Worm (Caenorhabditis elegans) whole organism, L3 larva: ENCODE data around the gene nhr-116.

ENCODE experiments used
- R02D3.7 ChIP-seq: fragments of 150-350 bp; optimal IDR thresholded peaks from 2 replicates; lab custom pipeline; 2014; ENCODE audit warnings: missing biosample characterization, missing genetic modification characterization
- aly-2 ChIP-seq: fragments of 150-350 bp; optimal IDR thresholded peaks from 2 replicates; lab custom pipeline; 2014; ENCODE audit warnings: missing biosample characterization, missing genetic modification characterization
- ama-1 ChIP-seq: fragments of 150-350 bp; optimal IDR thresholded peaks from 2 replicates; lab custom pipeline; 2018
- ceh-28 ChIP-seq: fragments of 150-350 bp; optimal IDR thresholded peaks from 2 replicates; lab custom pipeline; 2014; ENCODE audit warnings: missing biosample characterization, missing genetic modification reagents, missing genetic modification characterization
- daf-12 ChIP-seq: fragments of 150-350 bp; optimal IDR thresholded peaks from 2 replicates; lab custom pipeline; 2014; ENCODE audit warnings: missing biosample characterization, missing genetic modification reagents, missing genetic modification characterization
- egl-5 ChIP-seq: fragments of 150-350 bp; optimal IDR thresholded peaks from 2 replicates; lab custom pipeline; 2017; ENCODE audit warnings: missing biosample characterization, missing genetic modification reagents, missing genetic modification characterization, inconsistent platforms
- elt-2 ChIP-seq: sonication (generic microtip); optimal IDR thresholded peaks from 2 replicates; lab custom pipeline; 2016; ENCODE audit warnings: missing genetic modification reagents, mild to moderate bottlenecking, missing genetic modification characterization, missing compliant biosample characterization
- elt-3 ChIP-seq, 3 experiments: fragments of 150-350 bp in 1 of 3; sonication (generic microtip) in 2 of 3; optimal IDR thresholded peaks; 2 replicates in 2 of 3; 4 replicates in 1 of 3; lab custom pipeline; 2014 to 2017; ENCODE audit warnings: missing biosample characterization in 3 of 3, missing genetic modification characterization in 3 of 3
- eor-1 ChIP-seq, 2 experiments: fragments of 150-350 bp; optimal IDR thresholded peaks; 2 replicates each; lab custom pipeline; 2014 to 2018; ENCODE audit warnings: missing biosample characterization in 2 of 2, missing genetic modification characterization in 2 of 2
- fkh-10 ChIP-seq: sonication (generic microtip); optimal IDR thresholded peaks from 2 replicates; lab custom pipeline; 2017; ENCODE audit warnings: missing biosample characterization, missing genetic modification reagents, missing genetic modification characterization
- fkh-2 ChIP-seq: fragments of 150-350 bp; optimal IDR thresholded peaks from 2 replicates; lab custom pipeline; 2014; ENCODE audit warnings: missing biosample characterization, missing genetic modification reagents, missing genetic modification characterization
- fos-1 ChIP-seq: fragments of 150-350 bp; optimal IDR thresholded peaks from 2 replicates; lab custom pipeline; 2014; ENCODE audit warnings: missing biosample characterization, missing genetic modification characterization
- jun-1 ChIP-seq: fragments of 150-350 bp; optimal IDR thresholded peaks from 2 replicates; lab custom pipeline; 2014; ENCODE audit warnings: missing biosample characterization, missing genetic modification reagents, missing genetic modification characterization
- lin-15B ChIP-seq: fragments of 150-350 bp; optimal IDR thresholded peaks from 2 replicates; lab custom pipeline; 2014; ENCODE audit warnings: missing biosample characterization, missing genetic modification characterization
- lin-39 ChIP-seq: fragments of 150-350 bp; optimal IDR thresholded peaks from 2 replicates; lab custom pipeline; 2018; ENCODE audit warnings: missing biosample characterization, missing genetic modification reagents, missing genetic modification characterization
- lsy-12 ChIP-seq: sonication (generic microtip); optimal IDR thresholded peaks from 2 replicates; lab custom pipeline; 2016; ENCODE audit warnings: mild to moderate bottlenecking, missing genetic modification characterization, missing compliant biosample characterization
- mdl-1 ChIP-seq: fragments of 150-350 bp; optimal IDR thresholded peaks from 2 replicates; lab custom pipeline; 2014; ENCODE audit warnings: missing biosample characterization, missing genetic modification characterization
- mml-1 ChIP-seq: fragments of 150-350 bp; sonication (generic microtip); optimal IDR thresholded peaks from 3 replicates; lab custom pipeline; 2014; ENCODE audit warnings: missing biosample characterization, missing genetic modification characterization
- nfya-1 ChIP-seq: sonication (generic microtip); optimal IDR thresholded peaks from 2 replicates; lab custom pipeline; 2017; ENCODE audit warnings: missing genetic modification characterization, mild to moderate bottlenecking, missing compliant biosample characterization, antibody characterized with exemption, moderate library complexity; ENCODE audit not compliant: insufficient read depth
- nhr-12 ChIP-seq: fragments of 150-350 bp; optimal IDR thresholded peaks from 2 replicates; lab custom pipeline; 2014; ENCODE audit warnings: missing biosample characterization, missing genetic modification characterization
- nhr-23 ChIP-seq: fragments of 150-350 bp; optimal IDR thresholded peaks from 2 replicates; lab custom pipeline; 2014; ENCODE audit warnings: missing biosample characterization, missing genetic modification reagents, missing genetic modification characterization
- nhr-25 ChIP-seq: sonication (generic microtip); optimal IDR thresholded peaks from 2 replicates; lab custom pipeline; 2017; ENCODE audit warnings: missing biosample characterization, missing genetic modification characterization
- nhr-28 ChIP-seq: fragments of 150-350 bp; optimal IDR thresholded peaks from 2 replicates; lab custom pipeline; 2014; ENCODE audit warnings: missing biosample characterization, missing genetic modification characterization
- nhr-43 ChIP-seq: sonication (generic microtip); optimal IDR thresholded peaks from 2 replicates; lab custom pipeline; 2016; ENCODE audit warnings: mild to moderate bottlenecking, missing genetic modification characterization, missing compliant biosample characterization; ENCODE audit not compliant: poor library complexity, severe bottlenecking
- nhr-76 ChIP-seq: fragments of 150-350 bp; sonication (generic microtip); optimal IDR thresholded peaks from 5 replicates; lab custom pipeline; 2014; ENCODE audit warnings: missing biosample characterization, missing genetic modification characterization
- nhr-77 ChIP-seq: fragments of 150-350 bp; optimal IDR thresholded peaks from 2 replicates; lab custom pipeline; 2014; ENCODE audit warnings: missing biosample characterization, missing genetic modification characterization
- pha-4 ChIP-seq: fragments of 150-350 bp; optimal IDR thresholded peaks from 2 replicates; lab custom pipeline; 2014; ENCODE audit warnings: missing biosample characterization, missing genetic modification reagents, missing genetic modification characterization
- pqm-1 ChIP-seq: fragments of 150-350 bp; optimal IDR thresholded peaks from 2 replicates; lab custom pipeline; 2017; ENCODE audit warnings: missing biosample characterization, missing genetic modification characterization, inconsistent platforms
- sea-2 ChIP-seq: fragments of 150-350 bp; sonication (generic microtip); optimal IDR thresholded peaks from 4 replicates; lab custom pipeline; 2014; ENCODE audit warnings: missing biosample characterization, missing genetic modification reagents, missing genetic modification characterization
- snpc-4 ChIP-seq: fragments of 150-350 bp; optimal IDR thresholded peaks from 2 replicates; lab custom pipeline; 2014; ENCODE audit warnings: missing biosample characterization, missing genetic modification characterization
- zag-1 ChIP-seq: fragments of 150-350 bp; optimal IDR thresholded peaks from 2 replicates; lab custom pipeline; 2014; ENCODE audit warnings: missing biosample characterization, missing genetic modification characterization
- ztf-11 ChIP-seq: fragments of 150-350 bp; optimal IDR thresholded peaks from 2 replicates; lab custom pipeline; 2014; ENCODE audit warnings: missing biosample characterization, missing genetic modification characterization
- ztf-4 ChIP-seq: fragments of 150-350 bp; optimal IDR thresholded peaks from 2 replicates; lab custom pipeline; 2014; ENCODE audit warnings: missing biosample characterization, missing genetic modification characterization

nhr-116 gene

DNA sequence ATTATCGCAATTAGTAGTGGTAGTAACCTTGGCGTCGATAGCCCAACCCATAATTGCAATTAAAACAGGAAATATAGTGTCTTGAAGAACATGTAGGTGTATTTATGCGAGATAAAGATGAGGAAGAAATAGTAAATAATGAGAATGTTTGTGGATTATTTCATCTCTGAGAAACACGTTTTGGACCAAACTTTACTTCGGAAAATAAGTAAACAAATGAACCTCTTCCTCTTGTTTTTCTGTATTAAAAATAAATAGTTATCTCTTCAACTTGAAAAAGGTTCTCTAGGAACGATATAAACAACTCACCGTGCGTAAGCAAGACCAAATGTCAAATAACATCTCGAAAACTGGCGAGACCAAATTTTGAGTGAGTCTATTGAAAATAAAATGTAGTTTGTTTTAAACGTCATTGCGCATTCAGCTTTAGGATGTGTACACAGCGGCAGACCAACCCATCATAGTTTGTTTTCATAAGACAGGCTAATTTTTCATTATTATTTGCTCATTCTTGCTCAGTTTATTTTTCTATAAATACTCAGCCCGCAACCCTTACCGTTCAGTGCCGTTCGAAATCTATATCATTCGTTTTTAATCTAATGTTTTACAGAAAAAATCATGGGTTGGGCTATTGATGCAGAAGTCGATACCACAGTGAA, 29.6 kb upstream of the nhr-116 start, which contains the start of the genes F09C6.11 and F09C6.12:
F09C6.11 (minus strand) TSS at position 51 of the 659 bp plus-strand sequence.
F09C6.12 (plus strand) TSS at position 609 of the 659 bp plus-strand sequence.
- TF ChIP-seq pha-4 (tag; lab: Kevin White, UChicago) (peak; percentile 95), zag-1 (tag; lab: Kevin White, UChicago) (no peak)
- TF ChIP-seq, all 47 proteins: peak for 1

DNA sequence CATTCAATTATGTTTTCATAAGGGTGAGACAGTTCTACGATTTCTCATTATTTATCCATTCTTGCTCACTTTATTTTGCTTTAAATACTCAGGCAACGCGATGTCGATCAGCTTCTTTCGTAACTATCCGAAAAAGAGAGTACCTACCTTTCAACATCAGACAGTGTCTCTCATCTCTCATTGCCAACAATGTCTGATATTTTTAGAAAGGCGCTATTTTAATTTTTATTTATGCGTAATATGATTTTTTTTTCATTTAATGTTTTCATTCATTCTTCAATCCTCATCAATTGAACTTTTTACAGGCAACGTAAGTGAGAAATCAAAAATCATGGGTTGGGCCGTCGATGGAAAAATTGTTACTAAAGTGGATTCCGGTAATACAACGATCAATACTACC, 27.3 kb upstream of the nhr-116 start, which contains the start of gene F09C6.13:
F09C6.13 (plus strand) TSS at position 301 of the 400 bp plus-strand sequence.
- TF ChIP-seq nhr-12 (no peak), fos-1 (no peak), lin-15B (no peak), lin-39 (tag; lab: Kevin White, UChicago) (no peak), sea-2 (GFP tag; lab: Kevin White, UChicago) (no peak), ama-1 (lab: Kevin White, UChicago) (no peak), snpc-4 (tag; lab: Kevin White, UChicago) (no peak), lsy-12 (tag; lab: Kevin White, UChicago) (no peak), zag-1 (tag; lab: Kevin White, UChicago) (no peak), egl-5 (tag; lab: Kevin White, UChicago) (no peak), mml-1 (tag; lab: Kevin White, UChicago) (no peak), nhr-43 (no peak), elt-2 (tag; lab: Kevin White, UChicago) (no peak), nhr-25 (tag; lab: Kevin White, UChicago) (no peak), nhr-76 (tag; lab: Kevin White, UChicago) (no peak), eor-1 (tag; optimal IDR thresholded peaks at IDR 0.05; lab: Kevin White, UChicago) (no peak), nhr-28 (tag; lab: Kevin White, UChicago) (no peak), ceh-28 (tag; lab: Kevin White, UChicago) (no peak), ztf-4 (tag; lab: Kevin White, UChicago) (no peak)

ce11 chrV:16888788-16889325, 23.2 kb upstream of the nhr-116 start, which contains the start of the genes ifas-2 and fbxa-44:
Gene ifas-2, minus strand, starts transcription at chrV:16888888.
Gene fbxa-44, plus strand, starts transcription at chrV:16889275.
- TF ChIP-seq lin-15B (no peak), nhr-76 (tag; lab: Kevin White, UChicago) (no peak), R02D3.7 (tag; lab: Kevin White, UChicago) (no peak), ceh-28 (tag; lab: Kevin White, UChicago) (no peak), elt-2 (tag; lab: Kevin White, UChicago) (no peak), ztf-11 (tag; lab: Kevin White, UChicago) (no peak), aly-2 (tag; lab: Kevin White, UChicago) (no peak), lsy-12 (tag; lab: Kevin White, UChicago) (no peak), mdl-1 (tag; lab: Kevin White, UChicago) (no peak), daf-12 (tag; lab: Kevin White, UChicago) (no peak), lin-39 (tag; lab: Kevin White, UChicago) (no peak), elt-3 (tag; optimal IDR thresholded peaks at IDR 0.05; lab: Kevin White, UChicago) (no peak), eor-1 (tag; optimal IDR thresholded peaks at IDR 0.05; lab: Kevin White, UChicago) (no peak), snpc-4 (tag; lab: Kevin White, UChicago) (no peak), jun-1 (tag; lab: Kevin White, UChicago) (no peak), nhr-23 (tag; lab: Kevin White, UChicago) (no peak), pqm-1 (tag; lab: Kevin White, UChicago) (no peak)

ce11 chrV:16893440-16893839, 18.6 kb upstream of the nhr-116 start, which contains the start of gene F09C6.15:
Gene F09C6.15, plus strand, starts transcription at chrV:16893740.
- TF ChIP-seq mdl-1 (tag; lab: Kevin White, UChicago) (no peak), nhr-77 (tag; lab: Kevin White, UChicago) (no peak), elt-2 (tag; lab: Kevin White, UChicago) (no peak), fkh-10 (GFP tag; lab: Kevin White, UChicago) (no peak), egl-5 (tag; lab: Kevin White, UChicago) (no peak), fkh-2 (no peak), ztf-4 (tag; lab: Kevin White, UChicago) (no peak), nhr-43 (no peak), eor-1 (tag; optimal IDR thresholded peaks at IDR 0.05; lab: Kevin White, UChicago) (no peak), nfya-1 (tag; lab: Kevin White, UChicago) (no peak)
